Worm (Caenorhabditis elegans) whole organism, late embryonic: ENCODE measurements around the gene str-12.
A peak's percentile ranks its signal among the peaks of the same experiment; 100 is the strongest.

Experiments used
- C08G9.2 ChIP-seq: sonication (generic microtip); optimal IDR thresholded peaks from 2 replicates; lab custom pipeline; 2016; ENCODE audit warnings: mild to moderate bottlenecking, missing genetic modification characterization, moderate library complexity, missing compliant biosample characterization
- K02D7.2 ChIP-seq: sonication (generic microtip); optimal IDR thresholded peaks from 2 replicates; lab custom pipeline; 2017; ENCODE audit warnings: mild to moderate bottlenecking, missing genetic modification characterization, missing compliant biosample characterization
- ceh-19 ChIP-seq: fragments of 200-800 bp; sonication (Bioruptor generic); optimal IDR thresholded peaks from 2 replicates; lab custom pipeline; 2018; ENCODE audit warnings: mild to moderate bottlenecking, missing genetic modification characterization, missing compliant biosample characterization
- ceh-24 ChIP-seq: sonication (generic microtip); optimal IDR thresholded peaks from 2 replicates; lab custom pipeline; 2016; ENCODE audit warnings: mild to moderate bottlenecking, missing genetic modification characterization, missing compliant biosample characterization
- ceh-31 ChIP-seq: sonication (generic microtip); optimal IDR thresholded peaks from 2 replicates; lab custom pipeline; 2016; ENCODE audit warnings: missing genetic modification characterization, missing compliant biosample characterization
- ceh-34 ChIP-seq: sonication (generic microtip); optimal IDR thresholded peaks from 2 replicates; lab custom pipeline; 2016; ENCODE audit warnings: mild to moderate bottlenecking, missing genetic modification characterization, missing compliant biosample characterization
- ceh-45 ChIP-seq: fragments of 200-800 bp; sonication (Bioruptor generic); IDR thresholded peaks from 2 replicates; pipeline ENCODE4 v1.3.6; 2022; ENCODE audit warnings: missing genetic modification reagents, missing genetic modification characterization, missing compliant biosample characterization
- ceh-6 ChIP-seq: fragments of 200-800 bp; sonication (Bioruptor generic); optimal IDR thresholded peaks from 2 replicates; lab custom pipeline; 2018; ENCODE audit warnings: mild to moderate bottlenecking, missing genetic modification characterization, missing compliant biosample characterization
- dmd-4 ChIP-seq: sonication (generic microtip); optimal IDR thresholded peaks from 2 replicates; lab custom pipeline; 2016; ENCODE audit warnings: borderline replicate concordance, missing genetic modification characterization, missing compliant biosample characterization
- dve-1 ChIP-seq: sonication (generic microtip); optimal IDR thresholded peaks from 2 replicates; lab custom pipeline; 2017; ENCODE audit warnings: antibody characterized with exemption, mild to moderate bottlenecking, missing genetic modification characterization, missing compliant biosample characterization
- elt-2 ChIP-seq: sonication (generic microtip); optimal IDR thresholded peaks from 2 replicates; lab custom pipeline; 2016; ENCODE audit warnings: missing genetic modification reagents, missing genetic modification characterization, missing compliant biosample characterization
- ets-4 ChIP-seq: sonication (generic microtip); optimal IDR thresholded peaks from 2 replicates; lab custom pipeline; 2016; ENCODE audit warnings: missing genetic modification characterization, missing compliant biosample characterization
- fax-1 ChIP-seq: sonication (generic microtip); optimal IDR thresholded peaks from 2 replicates; lab custom pipeline; 2016; ENCODE audit warnings: missing genotype, missing genetic modification characterization, missing compliant biosample characterization
- fkh-10 ChIP-seq: fragments of 150-350 bp; optimal IDR thresholded peaks from 2 replicates; lab custom pipeline; 2014; ENCODE audit warnings: missing biosample characterization, missing genetic modification reagents, missing genetic modification characterization
- hlh-15 ChIP-seq: sonication (generic microtip); optimal IDR thresholded peaks from 2 replicates; lab custom pipeline; 2016; ENCODE audit warnings: missing genetic modification characterization, missing compliant biosample characterization
- hlh-8 ChIP-seq: sonication (generic microtip); optimal IDR thresholded peaks from 2 replicates; lab custom pipeline; 2016; ENCODE audit warnings: missing genotype, missing genetic modification characterization, missing compliant biosample characterization
- lim-6 ChIP-seq: sonication (generic microtip); optimal IDR thresholded peaks from 2 replicates; lab custom pipeline; 2016; ENCODE audit warnings: missing genetic modification characterization, missing compliant biosample characterization
- lin-11 ChIP-seq: fragments of 200-800 bp; sonication (Bioruptor generic); optimal IDR thresholded peaks from 2 replicates; lab custom pipeline; 2018; ENCODE audit warnings: mild to moderate bottlenecking, missing genetic modification characterization, missing compliant biosample characterization
- nfya-1 ChIP-seq: sonication (generic microtip); optimal IDR thresholded peaks from 2 replicates; lab custom pipeline; 2017; ENCODE audit warnings: missing genetic modification characterization, mild to moderate bottlenecking, missing compliant biosample characterization, antibody characterized with exemption, moderate library complexity
- nhr-11 ChIP-seq: fragments of 150-350 bp; optimal IDR thresholded peaks from 2 replicates; lab custom pipeline; 2014; ENCODE audit warnings: missing biosample characterization, missing genetic modification characterization
- npax-4 ChIP-seq: sonication (generic microtip); optimal IDR thresholded peaks from 2 replicates; lab custom pipeline; 2016; ENCODE audit warnings: missing genetic modification characterization, missing compliant biosample characterization
- odd-2 ChIP-seq: sonication (generic microtip); optimal IDR thresholded peaks from 2 replicates; lab custom pipeline; 2017; ENCODE audit warnings: antibody characterized with exemption, mild to moderate bottlenecking, missing genetic modification characterization, missing compliant biosample characterization
- pag-3 ChIP-seq: sonication (generic microtip); optimal IDR thresholded peaks from 2 replicates; lab custom pipeline; 2016; ENCODE audit warnings: missing compliant biosample characterization, missing genetic modification characterization, borderline replicate concordance
- pax-1 ChIP-seq: fragments of 150-350 bp; optimal IDR thresholded peaks from 2 replicates; lab custom pipeline; 2014; ENCODE audit warnings: missing biosample characterization, missing genetic modification characterization
- pha-2 ChIP-seq: sonication (generic microtip); optimal IDR thresholded peaks from 2 replicates; lab custom pipeline; 2017; ENCODE audit warnings: mild to moderate bottlenecking, missing genetic modification characterization, missing compliant biosample characterization
- pros-1 ChIP-seq: fragments of 150-350 bp; optimal IDR thresholded peaks from 2 replicates; lab custom pipeline; 2014; ENCODE audit warnings: missing biosample characterization, missing genetic modification reagents, missing genetic modification characterization
- rnt-1 ChIP-seq: sonication (generic microtip); optimal IDR thresholded peaks from 2 replicates; lab custom pipeline; 2016; ENCODE audit warnings: missing genetic modification characterization, missing compliant biosample characterization
- sox-2 ChIP-seq: fragments of 200-800 bp; sonication (Bioruptor generic); IDR thresholded peaks from 2 replicates; pipeline ENCODE4 v1.3.6; 2022; ENCODE audit warnings: missing genetic modification reagents, missing genetic modification characterization, missing compliant biosample characterization
- syd-9 ChIP-seq: sonication (generic microtip); optimal IDR thresholded peaks from 2 replicates; lab custom pipeline; 2016; ENCODE audit warnings: mild to moderate bottlenecking, missing genetic modification characterization, moderate library complexity, missing compliant biosample characterization
- tbx-2 ChIP-seq: sonication (generic microtip); optimal IDR thresholded peaks from 2 replicates; lab custom pipeline; 2016; ENCODE audit warnings: missing genetic modification characterization, missing compliant biosample characterization
- tbx-7 ChIP-seq: sonication (generic microtip); optimal IDR thresholded peaks from 2 replicates; lab custom pipeline; 2016; ENCODE audit warnings: missing genotype, missing genetic modification characterization, missing compliant biosample characterization
- ttx-3 ChIP-seq: sonication (generic microtip); optimal IDR thresholded peaks from 2 replicates; lab custom pipeline; 2016; ENCODE audit warnings: missing genetic modification reagents, missing genetic modification characterization, missing compliant biosample characterization
- unc-42 ChIP-seq: sonication (generic microtip); optimal IDR thresholded peaks from 2 replicates; lab custom pipeline; 2016; ENCODE audit warnings: missing genotype, missing genetic modification characterization, missing compliant biosample characterization
- zip-5 ChIP-seq: sonication (generic microtip); optimal IDR thresholded peaks from 2 replicates; lab custom pipeline; 2016; ENCODE audit warnings: missing genetic modification characterization, missing compliant biosample characterization
- ztf-16 ChIP-seq: sonication (generic microtip); optimal IDR thresholded peaks from 2 replicates; lab custom pipeline; 2017; ENCODE audit warnings: missing genetic modification characterization, missing compliant biosample characterization

Gene str-12

ce11 chrV:15654124-15654523, 43.4 kb downstream of the str-12 start, which contains the start of gene F53E4.2:
Gene F53E4.2, plus strand, starts transcription at chrV:15654424.
- TF ChIP-seq lim-6, result no peak

ce11 chrV:15658262-15659060, 47.8 kb downstream of the str-12 start:
- no peak for TF ChIP-seq ceh-34 (tag; lab: Kevin White, UChicago)
- no peak for TF ChIP-seq syd-9 (tag; lab: Kevin White, UChicago)
- no peak for TF ChIP-seq ceh-24 (tag; lab: Kevin White, UChicago)
- TF ChIP-seq hlh-8 (tag; lab: Kevin White, UChicago), result no peak
- no peak for TF ChIP-seq pros-1
- TF ChIP-seq dmd-4 (tag; lab: Kevin White, UChicago), result no peak
- TF ChIP-seq ceh-31, result no peak
- TF ChIP-seq ztf-16, result no peak
- TF ChIP-seq pag-3 (tag; lab: Kevin White, UChicago), result no peak
- TF ChIP-seq hlh-15 (tag; lab: Kevin White, UChicago), result no peak
- no peak for TF ChIP-seq lin-11 (tag; lab: Kevin White, UChicago)
- no peak for TF ChIP-seq pha-2
- TF ChIP-seq nfya-1, result no peak
- TF ChIP-seq ceh-45 (GFP tag; lab: Robert Waterston, UW), result no peak
- no peak for TF ChIP-seq elt-2 (tag; lab: Kevin White, UChicago)
- TF ChIP-seq tbx-7 (tag; lab: Kevin White, UChicago), result no peak
- TF ChIP-seq dve-1 (tag; lab: Kevin White, UChicago), result no peak
- no peak for TF ChIP-seq sox-2 (GFP tag; lab: Robert Waterston, UW)
- no peak for TF ChIP-seq zip-5 (tag; lab: Kevin White, UChicago)

ce11 chrV:15661003-15661402, 50.3 kb downstream of the str-12 start:
- no peak for TF ChIP-seq ttx-3
- no peak for TF ChIP-seq pax-1
- TF ChIP-seq rnt-1 (tag; lab: Kevin White, UChicago), result peak; percentile 22
- no peak for TF ChIP-seq zip-5 (tag; lab: Kevin White, UChicago)

ce11 chrV:15661580-15661979, 50.9 kb downstream of the str-12 start:
- TF ChIP-seq ets-4 (tag; lab: Kevin White, UChicago), result no peak
- no peak for TF ChIP-seq ceh-45 (GFP tag; lab: Robert Waterston, UW)
- TF ChIP-seq fax-1 (tag; lab: Kevin White, UChicago), result no peak
- TF ChIP-seq tbx-2 (tag; lab: Kevin White, UChicago), result no peak
- no peak for TF ChIP-seq K02D7.2 (tag; lab: Kevin White, UChicago)
- TF ChIP-seq npax-4 (tag; lab: Kevin White, UChicago), result no peak
- no peak for TF ChIP-seq C08G9.2 (tag; lab: Kevin White, UChicago)
- TF ChIP-seq rnt-1 (tag; lab: Kevin White, UChicago), result no peak
- no peak for TF ChIP-seq pax-1
- no peak for TF ChIP-seq ceh-6 (GFP tag; lab: Kevin White, UChicago)
- TF ChIP-seq ztf-16, result no peak
- no peak for TF ChIP-seq ceh-31
- no peak for TF ChIP-seq hlh-15 (tag; lab: Kevin White, UChicago)
- no peak for TF ChIP-seq odd-2 (tag; lab: Kevin White, UChicago)
- TF ChIP-seq ceh-19 (GFP tag; lab: Kevin White, UChicago), result no peak
- TF ChIP-seq fkh-10 (GFP tag; lab: Kevin White, UChicago), result no peak
- no peak for TF ChIP-seq unc-42 (tag; lab: Kevin White, UChicago)
- TF ChIP-seq zip-5 (tag; lab: Kevin White, UChicago), result no peak
- TF ChIP-seq nhr-11, result no peak
- no peak for TF ChIP-seq lin-11 (tag; lab: Kevin White, UChicago)
